Fruit fly (Drosophila melanogaster) whole organism, prepupa: ENCODE results near the gene Ama.

ENCODE experiments used
- CG34406 ChIP-seq: fragments of 200-800 bp; sonication (Bioruptor generic); optimal IDR thresholded peaks from 3 replicates; lab custom pipeline; 2016; ENCODE audit warnings: missing biosample characterization, missing genetic modification characterization
- CG3919 ChIP-seq: fragments of 200-800 bp; sonication (Bioruptor generic); optimal IDR thresholded peaks from 3 replicates; lab custom pipeline; 2016; ENCODE audit warnings: missing biosample characterization, missing genetic modification characterization
- CG6163 ChIP-seq: fragments of 200-800 bp; sonication (Bioruptor generic); IDR thresholded peaks from 3 replicates; pipeline ENCODE4 v1.3.6; 2022; ENCODE audit warnings: missing biosample characterization, missing genetic modification characterization
- CG6808 ChIP-seq: fragments of 200-800 bp; sonication (Bioruptor generic); optimal IDR thresholded peaks from 3 replicates; lab custom pipeline; 2017; ENCODE audit warnings: missing biosample characterization, missing genetic modification characterization, mild to moderate bottlenecking, moderate library complexity, missing genetic modification reagents
- CG8119 ChIP-seq: fragments of 200-800 bp; sonication (Bioruptor generic); IDR thresholded peaks from 3 replicates; pipeline ENCODE4 v1.3.6; 2022; ENCODE audit warnings: missing biosample characterization, missing genetic modification characterization
- Hr4 ChIP-seq: fragments of 200-800 bp; sonication (Bioruptor generic); optimal IDR thresholded peaks from 3 replicates; lab custom pipeline; 2016; ENCODE audit warnings: missing biosample characterization, missing genetic modification characterization
- Smox ChIP-seq: fragments of 200-800 bp; sonication (Bioruptor generic); optimal IDR thresholded peaks from 3 replicates; lab custom pipeline; 2016; ENCODE audit warnings: missing biosample characterization, missing genetic modification characterization
- acj6 ChIP-seq: fragments of 200-800 bp; sonication (Bioruptor generic); optimal IDR thresholded peaks from 3 replicates; lab custom pipeline; 2016; ENCODE audit warnings: missing biosample characterization, missing genetic modification characterization
- eg ChIP-seq: fragments of 200-800 bp; sonication (Bioruptor generic); IDR thresholded peaks from 3 replicates; pipeline ENCODE4 v1.3.6; 2022; ENCODE audit warnings: missing biosample characterization, missing genetic modification characterization

DNA sequence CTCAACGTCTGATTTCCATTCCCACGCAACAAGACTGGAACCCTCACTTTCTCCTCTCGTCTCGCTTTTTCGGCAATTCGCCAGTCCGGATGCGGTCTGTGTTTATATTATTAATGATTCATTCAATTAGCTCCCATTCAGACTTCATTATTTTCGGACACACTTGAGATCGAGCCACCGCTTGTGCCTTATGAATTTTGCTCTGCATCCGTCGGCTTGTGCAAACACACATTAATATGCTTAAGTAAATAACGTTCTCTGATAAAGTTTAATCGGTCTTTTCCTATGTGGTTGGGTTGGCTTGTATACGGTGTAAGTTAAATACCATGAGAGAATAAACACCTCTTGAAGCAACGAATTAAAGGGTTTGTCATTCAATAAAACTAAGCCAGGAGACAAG, 2.5 kb downstream of the Ama start:
- TF ChIP-seq eg (GFP tag; lab: Robert Waterston, UW) (no peak), CG6808 (GFP tag; lab: Kevin White, UChicago) (no peak), CG3919 (GFP tag; lab: Kevin White, UChicago) (no peak), CG6163 (GFP tag; lab: Robert Waterston, UW) (no peak), acj6 (no peak), Smox (no peak), CG8119 (GFP tag; lab: Robert Waterston, UW) (no peak), Hr4 (no peak), CG34406 (no peak)
